Fruit fly (Drosophila melanogaster) whole organism, pupa: ENCODE data around the gene CG32444.

ENCODE experiments used
- CG13204 ChIP-seq: fragments of 200-800 bp; sonication (Bioruptor generic); optimal IDR thresholded peaks from 2 replicates; lab custom pipeline; 2018; ENCODE audit warnings: missing biosample characterization, mild to moderate bottlenecking, missing genetic modification characterization, moderate library complexity
- CG14655 ChIP-seq: fragments of 200-800 bp; sonication (Bioruptor generic); optimal IDR thresholded peaks from 3 replicates; lab custom pipeline; 2017; ENCODE audit warnings: mild to moderate bottlenecking, missing biosample characterization, missing genetic modification reagents, missing genetic modification characterization
- CG17806 ChIP-seq: fragments of 200-800 bp; sonication (Bioruptor generic); optimal IDR thresholded peaks from 2 replicates; lab custom pipeline; 2018; ENCODE audit warnings: missing biosample characterization, mild to moderate bottlenecking, missing genetic modification characterization, moderate library complexity
- CG32121 ChIP-seq: fragments of 200-800 bp; sonication (Bioruptor generic); IDR thresholded peaks from 2 replicates; pipeline ENCODE4 v1.3.6; 2022; ENCODE audit warnings: missing biosample characterization, missing genetic modification characterization
- CG4496 ChIP-seq: fragments of 200-800 bp; sonication (Bioruptor generic); IDR thresholded peaks from 3 replicates; pipeline ENCODE4 v1.3.6; 2022; ENCODE audit warnings: missing biosample characterization, missing genetic modification characterization
- EcR ChIP-seq: fragments of 200-800 bp; sonication (Bioruptor generic); optimal IDR thresholded peaks from 3 replicates; lab custom pipeline; 2019; ENCODE audit warnings: missing biosample characterization, missing genetic modification characterization, mild to moderate bottlenecking, moderate library complexity, missing genetic modification reagents
- Ets98B ChIP-seq: fragments of 200-800 bp; sonication (Bioruptor generic); IDR thresholded peaks from 2 replicates; pipeline ENCODE4 v1.3.6; 2022; ENCODE audit warnings: missing biosample characterization, missing genetic modification characterization
- Snoo ChIP-seq: fragments of 200-800 bp; sonication (Bioruptor generic); optimal IDR thresholded peaks from 3 replicates; lab custom pipeline; 2017; ENCODE audit warnings: missing biosample characterization, mild to moderate bottlenecking, missing genetic modification characterization, inconsistent platforms
- fd96Ca ChIP-seq: fragments of 200-800 bp; sonication (Bioruptor generic); IDR thresholded peaks from 3 replicates; pipeline ENCODE4 v1.3.6; 2022; ENCODE audit warnings: missing biosample characterization, missing genetic modification characterization
- gl ChIP-seq: fragments of 200-800 bp; sonication (Bioruptor generic); optimal IDR thresholded peaks from 2 replicates; lab custom pipeline; 2018; ENCODE audit warnings: missing biosample characterization, mild to moderate bottlenecking, missing genetic modification characterization
- rn ChIP-seq: fragments of 200-800 bp; sonication (Bioruptor generic); IDR thresholded peaks from 2 replicates; pipeline ENCODE4 v1.3.6; 2022; ENCODE audit warnings: missing biosample characterization, missing genetic modification characterization

- TF ChIP-seq Ets98B (GFP tag; lab: Robert Waterston, UW) = no peak
- no peak for TF ChIP-seq CG17806 (tag; lab: Kevin White, UChicago)
- TF ChIP-seq Snoo (tag; lab: Kevin White, UChicago) = no peak
- TF ChIP-seq rn = no peak
- no peak for TF ChIP-seq CG32121 (GFP tag; lab: Robert Waterston, UW)
- no peak for TF ChIP-seq CG13204 (GFP tag; lab: Kevin White, UChicago)
- TF ChIP-seq EcR = no peak
- TF ChIP-seq fd96Ca (GFP tag; lab: Robert Waterston, UW) = no peak
- no peak for TF ChIP-seq CG14655 (GFP tag; lab: Kevin White, UChicago)
- TF ChIP-seq CG4496 (GFP tag; lab: Robert Waterston, UW) = no peak
- TF ChIP-seq gl (tag; lab: Kevin White, UChicago) = no peak
Observed at dm6 chr3L:21636265-21636993, at the start of gene CG32444.
